Worm (Caenorhabditis elegans): ENCODE data around the gene F08D12.12.

The F08D12.12 gene

DNA sequence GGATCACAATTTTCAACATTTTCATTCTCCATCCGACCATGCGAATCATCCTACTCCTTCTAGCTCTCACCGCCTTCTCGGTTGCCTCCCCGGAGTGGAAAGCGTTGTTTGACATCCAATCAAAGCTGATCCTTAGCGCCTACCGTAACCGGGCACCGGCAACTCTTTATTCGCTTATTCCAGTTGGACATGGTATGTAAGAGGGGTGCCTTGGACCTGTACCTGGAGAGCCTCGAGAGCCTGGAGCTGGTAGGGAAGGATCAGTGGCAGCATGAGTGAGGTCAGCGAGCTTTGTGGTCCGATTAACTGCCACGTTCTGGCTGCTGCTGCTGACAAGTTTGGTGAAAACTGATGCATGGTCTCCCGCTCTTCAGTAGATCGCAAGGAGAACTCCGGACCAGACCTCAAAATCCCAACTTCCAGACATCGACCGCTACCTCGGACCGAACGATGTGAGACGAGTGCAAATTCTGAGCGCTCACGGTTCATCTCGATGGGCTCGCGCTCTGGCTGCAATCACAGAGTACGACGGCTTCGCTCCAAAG lies 41.0 kb upstream of the F08D12.12 start, which contains the start of gene K12H6.8:
Gene K12H6.8 (plus strand): TSS at position 38 of the 545 bp plus-strand sequence.
- TF ChIP-seq sem-2 (GFP tag; optimal IDR thresholded peaks at IDR 0.05): no peak
- no peak for TF ChIP-seq mls-2 (tag; optimal IDR thresholded peaks at IDR 0.05)
- no peak for TF ChIP-seq unc-39 (tag; optimal IDR thresholded peaks at IDR 0.05)
- no peak for TF ChIP-seq tbx-8 (GFP tag; optimal IDR thresholded peaks at IDR 0.05)
- TF ChIP-seq bed-3 (GFP tag; optimal IDR thresholded peaks at IDR 0.05): no peak

ce11 chrII:2826073-2826472 lies 39.2 kb upstream of the F08D12.12 start, which contains the start of gene K12H6.5:
Gene K12H6.5 (minus strand): TSS chrII:2826173.
- no peak for TF ChIP-seq unc-62 (GFP tag; optimal IDR thresholded peaks at IDR 0.05)
- no peak for TF ChIP-seq nhr-28 (tag; optimal IDR thresholded peaks at IDR 0.05)
- no peak for TF ChIP-seq blmp-1 (tag; optimal IDR thresholded peaks at IDR 0.05)
- no peak for TF ChIP-seq ham-2 (GFP tag; optimal IDR thresholded peaks at IDR 0.05)
- TF ChIP-seq unc-120 (tag; optimal IDR thresholded peaks at IDR 0.05; ENCODE audit: poor library complexity, severe bottlenecking): no peak
- TF ChIP-seq lin-13 (tag; optimal IDR thresholded peaks at IDR 0.05): no peak
- TF ChIP-seq unc-39 (tag; optimal IDR thresholded peaks at IDR 0.05): no peak
- no peak for TF ChIP-seq mep-1 (tag; optimal IDR thresholded peaks at IDR 0.05)
- TF ChIP-seq nhr-12 (tag; optimal IDR thresholded peaks at IDR 0.05): no peak
- TF ChIP-seq bed-3 (GFP tag; optimal IDR thresholded peaks at IDR 0.05): no peak
- TF ChIP-seq cnd-1 (tag; optimal IDR thresholded peaks at IDR 0.05): no peak

DNA sequence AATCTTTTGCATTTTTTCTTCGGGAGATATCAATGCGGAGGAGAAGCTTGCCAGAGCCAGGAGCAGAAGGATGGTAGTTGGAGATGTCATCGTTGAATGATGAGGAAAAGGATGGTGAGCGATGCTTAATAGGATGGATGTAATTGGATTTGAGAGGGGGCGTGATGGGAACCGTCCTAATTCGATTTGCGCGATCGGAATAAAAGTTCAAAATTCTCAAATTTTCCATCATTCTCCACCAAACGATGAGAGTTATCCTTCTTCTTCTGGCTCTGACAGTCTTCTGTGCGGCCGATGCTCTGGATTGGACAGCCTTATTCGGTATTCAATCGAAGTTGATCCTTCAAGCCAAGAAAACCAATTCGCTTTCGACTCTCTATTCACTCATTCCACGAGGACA lies 37.3 kb upstream of the F08D12.12 start, which contains the start of the genes K12H6.4 and K12H6.9:
Gene K12H6.4 (minus strand): TSS at position 101 of the 400 bp plus-strand sequence.
Gene K12H6.9 (plus strand): TSS at position 236 of the 400 bp plus-strand sequence.
- TF ChIP-seq ces-1 (GFP tag; optimal IDR thresholded peaks at IDR 0.05): no peak
- no peak for TF ChIP-seq tbx-8 (GFP tag; optimal IDR thresholded peaks at IDR 0.05)
- TF ChIP-seq nhr-76 (tag; optimal IDR thresholded peaks at IDR 0.05): no peak
- TF ChIP-seq mab-5 (tag; optimal IDR thresholded peaks at IDR 0.05): no peak
- TF ChIP-seq mep-1 (tag; optimal IDR thresholded peaks at IDR 0.05): no peak
- no peak for TF ChIP-seq nhr-28 (tag; optimal IDR thresholded peaks at IDR 0.05)
- TF ChIP-seq flh-1 (GFP tag; optimal IDR thresholded peaks at IDR 0.05): no peak
- TF ChIP-seq unc-120 (tag; optimal IDR thresholded peaks at IDR 0.05; ENCODE audit: poor library complexity, severe bottlenecking): no peak
- TF ChIP-seq lin-13 (tag; optimal IDR thresholded peaks at IDR 0.05): no peak
- no peak for TF ChIP-seq M03D4.4 (tag; optimal IDR thresholded peaks at IDR 0.05)
- no peak for TF ChIP-seq ceh-43 (GFP tag; optimal IDR thresholded peaks at IDR 0.05)
- no peak for TF ChIP-seq sem-2 (GFP tag; optimal IDR thresholded peaks at IDR 0.05)
- TF ChIP-seq nhr-2 (tag; optimal IDR thresholded peaks at IDR 0.05): no peak
- TF ChIP-seq ham-2 (GFP tag; optimal IDR thresholded peaks at IDR 0.05): no peak
- TF ChIP-seq sptf-1 (tag; optimal IDR thresholded peaks at IDR 0.05): no peak
- TF ChIP-seq elt-3 (tag; optimal IDR thresholded peaks at IDR 0.05): no peak
- TF ChIP-seq lin-32 (GFP tag; optimal IDR thresholded peaks at IDR 0.05): no peak
- TF ChIP-seq blmp-1 (tag; optimal IDR thresholded peaks at IDR 0.05): no peak
- no peak for TF ChIP-seq unc-62 (GFP tag; optimal IDR thresholded peaks at IDR 0.05)

- TF ChIP-seq ham-2 (GFP tag; optimal IDR thresholded peaks at IDR 0.05) (no peak), unc-39 (tag; optimal IDR thresholded peaks at IDR 0.05) (no peak), unc-62 (GFP tag; optimal IDR thresholded peaks at IDR 0.05) (no peak), bed-3 (GFP tag; optimal IDR thresholded peaks at IDR 0.05) (no peak), tbx-8 (GFP tag; optimal IDR thresholded peaks at IDR 0.05) (no peak), snpc-4 (tag; optimal IDR thresholded peaks at IDR 0.05) (no peak), mep-1 (tag; optimal IDR thresholded peaks at IDR 0.05) (no peak), nhr-76 (tag; optimal IDR thresholded peaks at IDR 0.05) (no peak), ceh-39 (tag; optimal IDR thresholded peaks at IDR 0.05) (no peak), elt-3 (tag; optimal IDR thresholded peaks at IDR 0.05) (no peak), elt-1 (tag; optimal IDR thresholded peaks at IDR 0.05; ENCODE audit: borderline replicate concordance, insufficient read depth) (no peak), mab-5 (tag; optimal IDR thresholded peaks at IDR 0.05) (no peak), drap-1 (GFP tag; optimal IDR thresholded peaks at IDR 0.05) (no peak), nhr-2 (tag; optimal IDR thresholded peaks at IDR 0.05) (no peak), zip-8 (tag; optimal IDR thresholded peaks at IDR 0.05) (no peak), cnd-1 (tag; optimal IDR thresholded peaks at IDR 0.05) (no peak), nhr-12 (tag; optimal IDR thresholded peaks at IDR 0.05) (no peak), unc-120 (tag; optimal IDR thresholded peaks at IDR 0.05; ENCODE audit: poor library complexity, severe bottlenecking) (no peak), sem-2 (GFP tag; optimal IDR thresholded peaks at IDR 0.05) (no peak), lsy-2 (tag; optimal IDR thresholded peaks at IDR 0.05) (no peak)
These were observed 35.6 kb upstream of the F08D12.12 start, which contains the start of the genes fut-4 and K12H6.10 for ce11 chrII:2822435-2822920. Gene fut-4 (minus strand): TSS chrII:2822535. Gene K12H6.10 (plus strand): TSS chrII:2822870.
